Worm (Caenorhabditis elegans): ENCODE results near the gene H41C03.3.
"Not testable (repeated sequence)": the region's sequence is repeated elsewhere in the genome, so short reads cannot be mapped to it uniquely, and the experiment has no call there.

H41C03.3 gene

DNA sequence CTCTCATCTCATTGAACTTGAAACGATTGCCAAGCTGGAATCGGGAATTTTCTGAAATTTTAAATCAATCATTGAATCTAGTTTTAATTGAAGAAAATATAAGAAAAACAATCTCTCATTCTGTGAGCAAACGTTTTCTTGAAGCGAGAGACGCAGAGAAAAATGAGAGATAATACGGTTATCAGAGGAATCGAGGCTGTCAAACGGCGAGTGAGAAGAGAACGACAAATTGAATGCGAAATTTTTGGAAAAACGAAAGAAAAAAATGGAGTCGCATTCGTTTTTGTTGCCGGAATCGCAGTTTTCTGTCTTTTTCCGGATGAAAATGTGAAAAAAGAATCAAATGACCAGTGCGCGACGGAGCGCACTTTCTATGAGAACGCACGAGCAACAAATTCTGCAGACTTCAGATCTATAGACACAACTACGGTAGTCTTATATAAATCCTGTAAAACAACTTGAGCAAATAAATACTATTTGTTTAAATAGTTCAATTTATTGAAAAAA is 28.0 kb downstream of the H41C03.3 start, which contains the start of gene tex-2:
TSS of gene tex-2 (minus strand) at position 51 of the 507 bp plus-strand sequence.
- TF ChIP-seq med-1 (GFP tag; optimal IDR thresholded peaks at IDR 0.05; ENCODE audit: insufficient read depth), result no peak
- 0 out of 2 replicates have a peak, but pooled peaks have one; percentile 39 for TF ChIP-seq ztf-23 (GFP tag; IDR thresholded peaks at IDR 0.05)
- TF ChIP-seq flt-1 (GFP tag; IDR thresholded peaks at IDR 0.05), result no peak

DNA sequence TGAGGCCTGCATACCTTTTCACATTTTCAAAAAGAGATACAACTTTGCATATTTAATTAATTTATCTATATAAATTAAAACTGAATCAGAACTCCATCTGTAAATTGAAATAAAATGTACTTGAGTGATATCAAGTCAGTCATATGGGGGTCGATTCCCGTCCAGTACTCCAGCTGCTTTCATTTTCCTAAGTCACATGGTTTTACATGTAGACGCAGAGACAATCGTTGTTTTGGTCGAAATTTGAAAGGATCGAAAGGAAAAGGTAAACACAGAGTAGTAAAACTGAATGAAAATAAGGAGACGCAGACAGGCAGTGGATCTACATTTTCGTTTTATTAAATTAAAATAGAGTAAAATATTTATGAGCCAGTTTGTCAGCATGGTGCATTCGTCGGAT is 28.6 kb downstream of the H41C03.3 start:
- TF ChIP-seq flt-1 (GFP tag; IDR thresholded peaks at IDR 0.05) (no peak), cog-1 (tag; optimal IDR thresholded peaks at IDR 0.05) (no peak), T22C8.4 (GFP tag; IDR thresholded peaks at IDR 0.05) (no peak), ref-1 (GFP tag; conservative IDR thresholded peaks at IDR 0.05) (no peak), tab-1 (GFP tag; IDR thresholded peaks at IDR 0.05) (no peak), med-1 (GFP tag; optimal IDR thresholded peaks at IDR 0.05; ENCODE audit: insufficient read depth) (no peak), ztf-23 (GFP tag; IDR thresholded peaks at IDR 0.05) (no peak), klf-2 (GFP tag; conservative IDR thresholded peaks at IDR 0.05) (no peak), ztf-29 (GFP tag; IDR thresholded peaks at IDR 0.05) (no peak)

DNA sequence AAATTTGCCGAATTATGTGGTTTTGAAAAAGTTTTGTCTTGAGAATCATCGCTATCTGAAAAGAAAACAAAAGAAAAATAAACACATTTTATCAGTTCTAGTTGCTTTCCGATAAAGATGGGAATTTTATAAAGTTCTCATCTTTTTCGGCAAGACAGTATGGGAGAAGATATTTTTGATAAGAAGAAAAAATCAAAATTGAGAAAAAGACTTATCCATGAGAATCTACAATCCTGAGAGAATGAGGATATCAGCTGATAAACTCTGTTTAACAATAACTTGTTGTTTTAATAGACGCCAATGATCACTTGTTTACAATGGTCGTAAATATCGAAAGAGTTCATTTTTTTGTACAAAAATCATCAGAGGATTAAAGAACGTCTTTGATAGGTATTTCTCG is 30.5 kb downstream of the H41C03.3 start, which contains the start of gene F55C12.6:
TSS of gene F55C12.6 (minus strand) at position 101 of the 400 bp plus-strand sequence.
- no peak for TF ChIP-seq cog-1 (tag; optimal IDR thresholded peaks at IDR 0.05)
- no peak for TF ChIP-seq flt-1 (GFP tag; IDR thresholded peaks at IDR 0.05)
- no peak for TF ChIP-seq ztf-29 (GFP tag; IDR thresholded peaks at IDR 0.05)
- no peak for TF ChIP-seq tab-1 (GFP tag; IDR thresholded peaks at IDR 0.05)

DNA sequence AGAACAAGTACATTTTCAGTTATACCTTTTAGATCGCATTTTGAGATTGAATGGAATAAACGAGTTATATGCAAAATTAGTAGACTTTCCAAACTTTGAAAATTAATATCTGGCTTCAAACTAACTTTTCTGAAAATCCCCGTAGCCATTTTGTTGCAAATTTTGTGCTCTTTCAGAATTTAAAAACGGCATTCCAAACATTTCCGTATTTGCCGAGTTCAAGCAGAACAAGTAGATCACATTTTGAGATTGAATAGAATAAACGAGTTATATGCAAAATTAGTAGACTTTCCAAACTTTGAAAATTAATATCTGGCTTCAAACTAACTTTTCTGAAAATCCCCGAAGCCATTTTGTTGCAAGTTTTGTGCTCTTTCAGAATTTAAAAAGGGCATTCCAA is 30.9 kb downstream of the H41C03.3 start, which contains the start of gene F55C12.2:
TSS of gene F55C12.2 (plus strand) at position 301 of the 400 bp plus-strand sequence.
- not testable (repeated sequence) for TF ChIP-seq T22C8.4 (GFP tag; IDR thresholded peaks at IDR 0.05); ztf-23 (GFP tag; IDR thresholded peaks at IDR 0.05); ref-1 (GFP tag; conservative IDR thresholded peaks at IDR 0.05)

DNA sequence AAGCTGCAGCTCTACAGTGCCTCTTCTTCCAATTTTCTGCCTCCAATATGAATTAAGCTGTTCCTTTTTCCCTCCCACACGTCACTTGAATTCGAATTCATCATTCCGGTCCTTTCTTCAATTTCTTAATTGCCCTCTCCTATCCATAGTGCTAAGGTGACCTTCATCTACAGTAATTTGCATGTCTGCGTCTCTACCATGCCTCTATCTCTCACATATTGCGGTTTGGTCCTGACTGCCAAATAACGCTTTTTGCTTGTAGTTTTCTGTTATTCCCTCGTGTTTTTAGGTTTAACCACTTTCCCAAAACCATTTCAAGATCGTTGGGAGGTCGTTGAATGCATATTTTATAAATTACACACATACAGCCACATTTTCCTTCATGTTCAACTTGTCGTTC is 35.1 kb downstream of the H41C03.3 start:
- TF ChIP-seq T22C8.4 (GFP tag; IDR thresholded peaks at IDR 0.05) (no peak), ztf-23 (GFP tag; IDR thresholded peaks at IDR 0.05) (no peak), ztf-29 (GFP tag; IDR thresholded peaks at IDR 0.05) (no peak), ref-1 (GFP tag; conservative IDR thresholded peaks at IDR 0.05) (no peak), tab-1 (GFP tag; IDR thresholded peaks at IDR 0.05) (no peak), cog-1 (tag; optimal IDR thresholded peaks at IDR 0.05) (no peak)

DNA sequence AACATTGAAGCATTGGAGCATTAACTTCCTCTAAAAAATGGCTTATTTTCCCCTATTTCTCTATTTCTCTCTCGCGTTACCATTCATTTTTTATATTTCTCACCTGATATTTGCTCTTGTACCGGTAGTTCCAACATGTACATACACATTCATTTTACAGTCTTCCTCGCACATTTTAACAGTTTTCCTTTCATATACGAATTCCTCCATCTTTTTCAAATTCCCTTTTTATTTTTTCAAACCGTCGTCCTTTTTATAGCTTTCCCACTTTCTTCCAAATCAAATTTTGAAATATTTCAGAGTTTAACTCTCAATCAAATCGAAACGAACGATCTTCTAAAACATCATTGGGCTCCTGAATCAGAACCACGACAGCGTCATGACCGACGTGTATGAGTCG is 38.7 kb downstream of the H41C03.3 start, which contains the start of gene rfip-1:
TSS of gene rfip-1 (plus strand) at position 301 of the 400 bp plus-strand sequence.
- TF ChIP-seq ztf-29 (GFP tag; IDR thresholded peaks at IDR 0.05) (no peak), T22C8.4 (GFP tag; IDR thresholded peaks at IDR 0.05) (no peak), ref-1 (GFP tag; conservative IDR thresholded peaks at IDR 0.05) (no peak), cog-1 (tag; optimal IDR thresholded peaks at IDR 0.05) (no peak), klf-2 (GFP tag; conservative IDR thresholded peaks at IDR 0.05) (no peak), med-1 (GFP tag; optimal IDR thresholded peaks at IDR 0.05; ENCODE audit: insufficient read depth) (no peak), tab-1 (GFP tag; IDR thresholded peaks at IDR 0.05) (no peak), ztf-23 (GFP tag; IDR thresholded peaks at IDR 0.05) (no peak), flt-1 (GFP tag; IDR thresholded peaks at IDR 0.05) (no peak)

DNA sequence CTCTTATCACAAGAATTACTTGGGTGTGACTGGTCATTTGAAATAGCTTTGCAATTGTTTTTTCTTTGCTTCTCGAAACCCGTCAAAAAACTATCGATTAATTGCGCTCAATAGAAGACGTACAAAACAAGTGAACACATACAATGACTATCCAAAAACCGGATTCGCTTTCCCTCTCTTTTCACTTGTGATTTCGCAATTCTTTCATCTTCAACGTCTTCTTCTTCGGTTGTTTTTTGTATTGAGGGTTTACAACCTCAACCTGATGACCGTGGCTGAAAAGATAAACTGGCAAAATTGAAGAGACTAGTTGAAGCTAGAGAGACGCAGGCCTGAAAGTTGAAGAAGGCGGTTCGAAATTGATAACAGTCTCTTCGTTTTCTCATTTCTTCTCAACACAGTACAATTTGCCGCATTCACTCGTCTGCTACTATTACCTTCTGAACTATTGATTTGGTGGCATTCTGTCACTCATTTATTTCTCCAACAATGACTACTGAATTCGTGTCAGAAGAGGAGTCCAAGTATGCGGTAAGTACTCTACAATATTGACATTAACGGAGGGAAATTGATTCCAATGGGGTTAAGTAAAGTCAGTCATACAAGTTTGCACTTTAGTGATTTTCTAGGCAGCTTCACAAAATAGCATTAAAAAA is 40.5 kb downstream of the H41C03.3 start:
- TF ChIP-seq med-1 (GFP tag; optimal IDR thresholded peaks at IDR 0.05; ENCODE audit: insufficient read depth), result no peak
- no peak for TF ChIP-seq ztf-23 (GFP tag; IDR thresholded peaks at IDR 0.05)
- no peak for TF ChIP-seq klf-2 (GFP tag; conservative IDR thresholded peaks at IDR 0.05)
- TF ChIP-seq cog-1 (tag; optimal IDR thresholded peaks at IDR 0.05), result no peak
- no peak for TF ChIP-seq T22C8.4 (GFP tag; IDR thresholded peaks at IDR 0.05)
- TF ChIP-seq ref-1 (GFP tag; conservative IDR thresholded peaks at IDR 0.05), result no peak
- TF ChIP-seq flt-1 (GFP tag; IDR thresholded peaks at IDR 0.05), result no peak
- no peak for TF ChIP-seq ztf-29 (GFP tag; IDR thresholded peaks at IDR 0.05)
- no peak for TF ChIP-seq tab-1 (GFP tag; IDR thresholded peaks at IDR 0.05)

DNA sequence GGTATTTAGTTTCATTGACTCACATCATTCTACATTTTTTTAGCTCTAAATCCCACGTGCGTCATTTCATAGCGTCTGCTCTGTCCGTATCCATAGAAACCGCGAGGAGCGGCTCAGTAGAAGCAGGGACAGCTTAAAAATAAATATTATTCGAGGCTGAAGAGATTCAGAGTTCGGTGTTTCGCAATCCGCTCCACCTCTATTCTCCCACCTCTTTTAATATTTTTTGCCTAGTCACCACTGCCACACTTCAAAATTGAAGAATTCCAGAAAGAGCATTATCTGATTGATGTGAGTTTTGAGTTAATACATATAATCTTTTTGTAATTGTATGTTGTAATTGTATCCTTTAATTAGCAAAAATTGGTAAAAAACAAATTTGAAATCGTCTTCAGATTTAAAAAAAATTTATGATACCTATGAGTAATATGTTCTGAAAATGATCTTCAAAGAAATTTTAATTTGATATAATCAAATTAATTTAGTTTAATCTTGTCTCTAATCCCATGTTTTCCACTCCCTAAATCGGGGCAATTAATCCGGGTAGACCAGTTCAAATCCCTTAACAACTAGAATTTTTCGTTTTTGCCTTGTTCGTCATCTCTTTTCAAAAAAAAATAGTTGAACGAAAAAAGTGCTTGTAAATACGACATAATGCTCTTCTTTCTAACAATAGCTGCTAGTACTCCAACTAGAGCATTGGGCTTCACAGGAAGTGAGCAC is 44.0 kb downstream of the H41C03.3 start:
- TF ChIP-seq ref-1 (GFP tag; conservative IDR thresholded peaks at IDR 0.05) (no peak), klf-2 (GFP tag; conservative IDR thresholded peaks at IDR 0.05) (no peak), ztf-23 (GFP tag; IDR thresholded peaks at IDR 0.05) (no peak), cog-1 (tag; optimal IDR thresholded peaks at IDR 0.05) (no peak), tab-1 (GFP tag; IDR thresholded peaks at IDR 0.05) (no peak), med-1 (GFP tag; optimal IDR thresholded peaks at IDR 0.05; ENCODE audit: insufficient read depth) (no peak), T22C8.4 (GFP tag; IDR thresholded peaks at IDR 0.05) (no peak), flt-1 (GFP tag; IDR thresholded peaks at IDR 0.05) (no peak), ztf-29 (GFP tag; IDR thresholded peaks at IDR 0.05) (no peak)

DNA sequence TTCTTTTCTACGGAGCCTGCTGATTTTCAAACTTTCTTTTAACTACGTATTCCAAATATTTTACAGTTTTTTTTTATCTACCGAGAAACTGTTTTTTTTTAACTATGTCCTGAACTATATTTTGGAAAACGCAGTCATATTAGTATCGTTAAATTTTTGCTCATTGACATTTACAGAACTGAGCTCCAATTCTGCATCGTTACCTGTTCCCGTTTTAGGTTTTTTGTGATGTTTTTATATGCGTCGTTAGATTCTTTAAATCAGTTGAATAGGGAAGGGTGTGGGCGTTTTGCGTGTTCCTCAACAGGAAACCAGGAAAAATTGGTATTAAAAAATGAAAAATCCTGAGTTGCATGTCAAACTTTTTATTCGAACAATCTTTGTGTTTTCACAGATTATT is 47.2 kb downstream of the H41C03.3 start:
- TF ChIP-seq cog-1 (tag; optimal IDR thresholded peaks at IDR 0.05) (no peak), ztf-29 (GFP tag; IDR thresholded peaks at IDR 0.05) (no peak), tab-1 (GFP tag; IDR thresholded peaks at IDR 0.05) (no peak), ztf-23 (GFP tag; IDR thresholded peaks at IDR 0.05) (no peak), T22C8.4 (GFP tag; IDR thresholded peaks at IDR 0.05) (no peak), klf-2 (GFP tag; conservative IDR thresholded peaks at IDR 0.05) (no peak), med-1 (GFP tag; optimal IDR thresholded peaks at IDR 0.05; ENCODE audit: insufficient read depth) (no peak), ref-1 (GFP tag; conservative IDR thresholded peaks at IDR 0.05) (no peak), flt-1 (GFP tag; IDR thresholded peaks at IDR 0.05) (no peak)

Data from whole organism, midembryonic.